Fruit fly (Drosophila melanogaster): ENCODE measurements around the gene Stt3A.

Gene Stt3A

dm6 chrX:21064927-21065326, 11.2 kb upstream of the Stt3A start (continued):
- TF ChIP-seq CG9797 (GFP tag; optimal IDR thresholded peaks at IDR 0.05) = no peak
- TF ChIP-seq CG8944 (GFP tag; optimal IDR thresholded peaks at IDR 0.05) = no peak
- TF ChIP-seq ase (GFP tag; IDR thresholded peaks at IDR 0.05) = 0 out of 3 replicates have a peak, but pooled peaks have one; percentile 7
- TF ChIP-seq klu (GFP tag; IDR thresholded peaks at IDR 0.05) = no peak
- no peak for TF ChIP-seq CG18476 (GFP tag; optimal IDR thresholded peaks at IDR 0.05)
- no peak for TF ChIP-seq tgo (GFP tag; IDR thresholded peaks at IDR 0.05)
- TF ChIP-seq CG12219 (GFP tag; optimal IDR thresholded peaks at IDR 0.05) = no peak
- TF ChIP-seq corto (GFP tag; optimal IDR thresholded peaks at IDR 0.05) = peak; percentile 72
- no peak for TF ChIP-seq org-1 (GFP tag; optimal IDR thresholded peaks at IDR 0.05)
- no peak for TF ChIP-seq disco-r (GFP tag; optimal IDR thresholded peaks at IDR 0.05)
- 0 out of 2 replicates have a peak, but pooled peaks have one; percentile 8 for TF ChIP-seq ssp (GFP tag; IDR thresholded peaks at IDR 0.05)
- no peak for TF ChIP-seq kah (GFP tag; optimal IDR thresholded peaks at IDR 0.05)
- TF ChIP-seq unpg (GFP tag; optimal IDR thresholded peaks at IDR 0.05) = no peak
- TF ChIP-seq CG32772 (GFP tag; IDR thresholded peaks at IDR 0.05) = no peak
- no peak for TF ChIP-seq CG3726 (GFP tag; IDR thresholded peaks at IDR 0.05)
- peak; percentile 15 for TF ChIP-seq CG11504 (tag; optimal IDR thresholded peaks at IDR 0.05)
- TF ChIP-seq CrebB (tag; optimal IDR thresholded peaks at IDR 0.05) = no peak
- no peak for TF ChIP-seq CG10979 (tag; optimal IDR thresholded peaks at IDR 0.05)
- TF ChIP-seq CG9727 (GFP tag; optimal IDR thresholded peaks at IDR 0.05) = peak; percentile 5
- no peak for TF ChIP-seq pho (GFP tag; optimal IDR thresholded peaks at IDR 0.05)
- no peak for TF ChIP-seq CG2199 (GFP tag; IDR thresholded peaks at IDR 0.05)
- TF ChIP-seq CG33213 (GFP tag; optimal IDR thresholded peaks at IDR 0.05) = no peak
- TF ChIP-seq CG31224 (GFP tag; IDR thresholded peaks at IDR 0.05) = no peak
- TF ChIP-seq p53 (GFP tag; optimal IDR thresholded peaks at IDR 0.05) = no peak
- no peak for TF ChIP-seq chm (GFP tag; IDR thresholded peaks at IDR 0.05)
- no peak for TF ChIP-seq chinmo (GFP tag; IDR thresholded peaks at IDR 0.05; ENCODE audit: partially characterized antibody)
- TF ChIP-seq CG14667 (GFP tag; IDR thresholded peaks at IDR 0.05) = no peak
- TF ChIP-seq CG14441 (GFP tag; IDR thresholded peaks at IDR 0.05) = peak; percentile 30; the same call in 1 of the 2 replicates
- peak; percentile 95 for TF ChIP-seq lbe (GFP tag; optimal IDR thresholded peaks at IDR 0.05)
- no peak for TF ChIP-seq dimm (GFP tag; IDR thresholded peaks at IDR 0.05)
- no peak for TF ChIP-seq slou (GFP tag; optimal IDR thresholded peaks at IDR 0.05)
- peak; percentile 46; the same call in 2 of the 3 replicates for TF ChIP-seq row (GFP tag; IDR thresholded peaks at IDR 0.05)
- TF ChIP-seq Hand (GFP tag; optimal IDR thresholded peaks at IDR 0.05) = no peak
- no peak for TF ChIP-seq zfh2 (GFP tag; optimal IDR thresholded peaks at IDR 0.05)
- no peak for TF ChIP-seq Elba2 (GFP tag; optimal IDR thresholded peaks at IDR 0.05)
- TF ChIP-seq CG11695 (GFP tag; IDR thresholded peaks at IDR 0.05) = no peak
- 0 out of 2 replicates have a peak, but pooled peaks have one; percentile 19 for TF ChIP-seq CG6689 (GFP tag; IDR thresholded peaks at IDR 0.05)
- TF ChIP-seq CG1602 (GFP tag; optimal IDR thresholded peaks at IDR 0.05) = no peak
- no peak for TF ChIP-seq knrl (GFP tag; IDR thresholded peaks at IDR 0.05; ENCODE audit: partially characterized antibody)
- TF ChIP-seq sna (GFP tag; IDR thresholded peaks at IDR 0.05; ENCODE audit: partially characterized antibody) = no peak
- no peak for TF ChIP-seq CTCF (GFP tag; optimal IDR thresholded peaks at IDR 0.05)
- no peak for TF ChIP-seq Ets65A (GFP tag)
- TF ChIP-seq dati (GFP tag; IDR thresholded peaks at IDR 0.05) = no peak
- TF ChIP-seq hth (optimal IDR thresholded peaks at IDR 0.05) = no peak
- TF ChIP-seq CG34376 (GFP tag; optimal IDR thresholded peaks at IDR 0.05) = no peak
- TF ChIP-seq mam (GFP tag; optimal IDR thresholded peaks at IDR 0.05) = peak; percentile 27
- TF ChIP-seq Ravus (GFP tag; IDR thresholded peaks at IDR 0.05) = no peak
- 0 out of 3 replicates have a peak, but pooled peaks have one; percentile 6 for TF ChIP-seq CG7357 (GFP tag; IDR thresholded peaks at IDR 0.05)
- TF ChIP-seq lov (optimal IDR thresholded peaks at IDR 0.05) = no peak
- TF ChIP-seq lov (GFP tag; IDR thresholded peaks at IDR 0.05) = no peak
- no peak for TF ChIP-seq stwl (tag; optimal IDR thresholded peaks at IDR 0.05)
- no peak for TF ChIP-seq CG6254 (GFP tag; optimal IDR thresholded peaks at IDR 0.05)
- no peak for TF ChIP-seq br (optimal IDR thresholded peaks at IDR 0.05)
- no peak for TF ChIP-seq fd64A (GFP tag; optimal IDR thresholded peaks at IDR 0.05)
